Fruit fly (Drosophila melanogaster): ENCODE measurements around the gene srw.

srw gene

DNA sequence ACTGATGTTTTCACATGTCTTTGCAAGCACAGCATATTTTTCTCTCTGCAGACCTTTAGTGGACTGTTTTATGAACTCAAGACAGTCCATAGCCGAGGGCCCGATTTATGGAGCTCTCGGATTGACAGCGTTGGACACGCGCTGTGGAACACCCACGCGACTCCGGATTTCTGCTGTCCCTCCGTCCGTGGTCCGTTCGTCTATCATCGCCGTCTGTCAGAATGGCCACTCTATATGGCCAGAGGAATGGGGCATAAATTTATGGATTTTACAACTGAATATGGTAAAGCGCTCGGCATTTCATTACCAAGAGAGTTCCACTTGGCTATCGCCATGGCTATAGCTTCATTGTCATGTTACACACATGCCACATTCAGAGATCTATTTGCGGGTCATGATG is 44.8 kb upstream of the srw start:
- TF ChIP-seq CG9932 (GFP tag; IDR thresholded peaks at IDR 0.05) (no peak), CG9609 (GFP tag; optimal IDR thresholded peaks at IDR 0.05) (no peak), pan (optimal IDR thresholded peaks at IDR 0.05) (no peak), pan (GFP tag; optimal IDR thresholded peaks at IDR 0.05 in 1 of 2, IDR thresholded peaks at IDR 0.05 in 1 of 2) (no peak), HLH3B (GFP tag; IDR thresholded peaks at IDR 0.05) (0 out of 2 replicates have a peak, but pooled peaks have one; percentile 30), cwo (GFP tag; optimal IDR thresholded peaks at IDR 0.05) (no peak), Meics (GFP tag; optimal IDR thresholded peaks at IDR 0.05) (no peak), hbn (GFP tag; IDR thresholded peaks at IDR 0.05; ENCODE audit: partially characterized antibody) (no peak), CG17186 (GFP tag; optimal IDR thresholded peaks at IDR 0.05) (no peak), ara (GFP tag; IDR thresholded peaks at IDR 0.05) (no peak), Asciz (GFP tag; optimal IDR thresholded peaks at IDR 0.05) (no peak), CG2875 (GFP tag; optimal IDR thresholded peaks at IDR 0.05) (no peak), CG14441 (GFP tag; IDR thresholded peaks at IDR 0.05) (0 out of 2 replicates have a peak, but pooled peaks have one; percentile 44), twi (tag; optimal IDR thresholded peaks at IDR 0.05) (no peak), B-H2 (GFP tag; optimal IDR thresholded peaks at IDR 0.05) (no peak), CG11560 (tag; IDR thresholded peaks at IDR 0.05) (0 out of 3 replicates have a peak, but pooled peaks have one; percentile 8), MTF-1 (GFP tag; optimal IDR thresholded peaks at IDR 0.05; ENCODE audit: borderline replicate concordance) (no peak), CG7786 (GFP tag; optimal IDR thresholded peaks at IDR 0.05) (no peak), Med (GFP tag) (peak; percentile 45), NC2α (GFP tag; optimal IDR thresholded peaks at IDR 0.05) (no peak), lab (GFP tag; optimal IDR thresholded peaks at IDR 0.05) (no peak), CG13894 (tag; optimal IDR thresholded peaks at IDR 0.05) (peak; percentile 83), sr (GFP tag; IDR thresholded peaks at IDR 0.05) (peak; percentile 54; the same call in 2 of the 3 replicates), gt (GFP tag; IDR thresholded peaks at IDR 0.05) (no peak), Hand (GFP tag; optimal IDR thresholded peaks at IDR 0.05) (no peak), CG11456 (GFP tag; IDR thresholded peaks at IDR 0.05) (no peak), cg (GFP tag; optimal IDR thresholded peaks at IDR 0.05) (no peak), CG17328 (GFP tag; IDR thresholded peaks at IDR 0.05) (no peak), C15 (GFP tag; IDR thresholded peaks at IDR 0.05) (0 out of 3 replicates have a peak, but pooled peaks have one; percentile 19), ci (GFP tag; IDR thresholded peaks at IDR 0.05) (no peak), slbo (GFP tag; IDR thresholded peaks at IDR 0.05) (0 out of 2 replicates have a peak, but pooled peaks have one; percentile 24), CG12659 (GFP tag; optimal IDR thresholded peaks at IDR 0.05) (no peak), row (GFP tag; IDR thresholded peaks at IDR 0.05) (peak; percentile 42; the same call in 1 of the 3 replicates), wor (GFP tag; IDR thresholded peaks at IDR 0.05) (no peak), CG12769 (tag; optimal IDR thresholded peaks at IDR 0.05) (peak; percentile 27)

DNA sequence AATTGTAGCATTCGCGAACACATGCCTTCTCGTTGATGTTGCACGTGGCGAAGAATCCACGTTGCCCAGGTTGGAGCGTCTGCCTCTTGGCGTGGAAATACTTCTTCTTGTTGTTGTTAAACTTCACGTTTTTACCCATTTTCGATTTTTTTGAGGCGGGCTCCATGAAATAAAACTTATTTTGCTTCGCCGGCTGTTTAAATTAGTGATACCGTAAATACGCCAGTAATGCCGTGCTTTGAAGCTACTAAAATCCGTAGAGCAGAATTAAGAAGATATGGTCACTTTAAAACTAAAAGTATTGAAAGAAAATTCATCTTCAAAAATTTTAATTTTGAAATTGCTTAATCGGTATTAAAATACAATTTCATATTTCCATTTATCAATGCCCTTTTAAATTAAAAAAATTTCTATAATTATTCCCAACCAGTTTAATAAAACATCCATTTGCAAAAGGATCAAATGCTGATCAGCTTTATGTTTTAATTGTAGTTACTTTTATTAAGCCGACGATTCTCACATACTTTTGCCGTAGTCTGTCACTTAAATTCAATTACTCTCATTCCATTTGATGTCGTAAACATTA is 38.8 kb upstream of the srw start, which contains the start of gene CG15014:
TSS of gene CG15014 (minus strand) at position 228 of the 586 bp plus-strand sequence.
- TF ChIP-seq E2f2 (GFP tag; IDR thresholded peaks at IDR 0.05), result peak; percentile 14; the same call in 1 of the 2 replicates
- TF ChIP-seq ind (GFP tag; optimal IDR thresholded peaks at IDR 0.05), result no peak
- TF ChIP-seq ssp (GFP tag; IDR thresholded peaks at IDR 0.05), result no peak
- TF ChIP-seq CG17829 (tag; optimal IDR thresholded peaks at IDR 0.05), result no peak
- no peak for TF ChIP-seq Bteb2 (GFP tag; optimal IDR thresholded peaks at IDR 0.05)
- TF ChIP-seq CG9797 (GFP tag; optimal IDR thresholded peaks at IDR 0.05), result peak; percentile 70
- TF ChIP-seq lmd (GFP tag; IDR thresholded peaks at IDR 0.05), result no peak
- TF ChIP-seq CG9876 (GFP tag; optimal IDR thresholded peaks at IDR 0.05), result no peak
- TF ChIP-seq trem (tag; optimal IDR thresholded peaks at IDR 0.05), result peak; percentile 29
- TF ChIP-seq CG3281 (GFP tag; optimal IDR thresholded peaks at IDR 0.05), result no peak
- peak; percentile 23 for TF ChIP-seq CG14710 (tag; optimal IDR thresholded peaks at IDR 0.05)
- TF ChIP-seq btn (GFP tag; optimal IDR thresholded peaks at IDR 0.05), result no peak
- TF ChIP-seq CG16863 (GFP tag; optimal IDR thresholded peaks at IDR 0.05), result no peak
- TF ChIP-seq CG11456 (GFP tag; IDR thresholded peaks at IDR 0.05), result no peak
- no peak for TF ChIP-seq ash1 (GFP tag; optimal IDR thresholded peaks at IDR 0.05)
- no peak for TF ChIP-seq wek (GFP tag; optimal IDR thresholded peaks at IDR 0.05)
- TF ChIP-seq row (GFP tag; IDR thresholded peaks at IDR 0.05), result peak; percentile 42; the same call in 2 of the 3 replicates
- TF ChIP-seq CG8281 (tag; optimal IDR thresholded peaks at IDR 0.05), result no peak
- TF ChIP-seq stwl (tag; optimal IDR thresholded peaks at IDR 0.05), result peak; percentile 92
